Worm (Caenorhabditis elegans) whole organism, L2 larva: ENCODE measurements around the gene kqt-3.
A peak's percentile ranks its signal among the peaks of the same experiment; 100 is the strongest.

Experiments
- ceh-82 ChIP-seq: fragments of 150-350 bp; optimal IDR thresholded peaks from 2 replicates; lab custom pipeline; 2014; ENCODE audit warnings: missing biosample characterization, missing genetic modification characterization
- skn-1 ChIP-seq: sonication (generic microtip); optimal IDR thresholded peaks from 2 replicates; lab custom pipeline; 2017; ENCODE audit warnings: missing biosample characterization, missing genetic modification characterization
- unc-55 ChIP-seq: fragments of 150-350 bp; sonication (generic microtip); optimal IDR thresholded peaks from 3 replicates; lab custom pipeline; 2014; ENCODE audit warnings: missing biosample characterization, missing genetic modification reagents, missing genetic modification characterization
- unc-62 ChIP-seq: fragments of 150-350 bp; optimal IDR thresholded peaks from 2 replicates; lab custom pipeline; 2014; ENCODE audit warnings: missing biosample characterization, missing genetic modification reagents, missing genetic modification characterization
- ztf-1 ChIP-seq: fragments of 200-800 bp; sonication (Bioruptor generic); conservative IDR thresholded peaks from 2 replicates; pipeline ENCODE4 v1.3.6; 2022; ENCODE audit warnings: missing genetic modification characterization, missing compliant biosample characterization

DNA sequence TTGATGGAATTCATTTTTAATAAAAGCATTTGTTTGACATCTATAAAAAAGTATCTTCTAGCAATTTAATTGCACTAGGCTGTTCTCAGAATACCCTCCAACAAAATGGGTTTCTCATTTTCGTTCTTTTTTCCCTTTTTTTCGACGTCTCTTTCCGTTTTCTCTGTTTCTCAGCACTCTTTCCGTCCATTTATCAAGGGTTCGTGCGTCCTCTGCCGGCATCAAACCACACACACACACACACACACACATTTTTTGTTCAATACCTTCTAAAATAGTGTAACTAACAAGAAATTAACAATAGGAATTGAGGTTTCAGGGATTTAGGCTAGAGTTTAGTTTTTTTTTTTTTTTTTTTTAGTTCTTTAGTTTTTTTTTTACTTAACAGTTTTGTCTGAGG is 60.1 kb downstream of the kqt-3 start:
- no peak for TF ChIP-seq skn-1 (tag; lab: Kevin White, UChicago)
- TF ChIP-seq ceh-82 (tag; lab: Kevin White, UChicago), result no peak
- peak; percentile 35 for TF ChIP-seq unc-55 (GFP tag; lab: Kevin White, UChicago)
- TF ChIP-seq unc-62 (GFP tag; lab: Kevin White, UChicago), result no peak
- no peak for TF ChIP-seq ztf-1
